Worm (Caenorhabditis elegans): ENCODE data around the gene cyp-29A4.

- no peak for TF ChIP-seq dao-5 (tag; optimal IDR thresholded peaks at IDR 0.05)
- no peak for TF ChIP-seq him-1 (tag; optimal IDR thresholded peaks at IDR 0.05)
- TF ChIP-seq W03F9.2 (tag; optimal IDR thresholded peaks at IDR 0.05): no peak
Observed at ce11 chrV:9621437-9621836, 33.1 kb upstream of the cyp-29A4 start.

Measured in whole organism, L4/young adult.